Worm (Caenorhabditis elegans) whole organism, mixed stage, embryonic: ENCODE results near the gene F54F2.7.

Source experiments
- bed-3 ChIP-seq: fragments of 200-800 bp; sonication (Bioruptor generic); optimal IDR thresholded peaks from 3 replicates; lab custom pipeline; 2018; ENCODE audit warnings: mild to moderate bottlenecking, missing genetic modification characterization, moderate library complexity, missing compliant biosample characterization
- blmp-1 ChIP-seq: fragments of 150-350 bp; optimal IDR thresholded peaks from 2 replicates; lab custom pipeline; 2014; ENCODE audit warnings: missing biosample characterization, missing genetic modification characterization
- ceh-39 ChIP-seq: fragments of 150-350 bp; optimal IDR thresholded peaks from 2 replicates; lab custom pipeline; 2014; ENCODE audit warnings: missing biosample characterization, missing genetic modification characterization
- ceh-43 ChIP-seq: fragments of 200-800 bp; sonication (Bioruptor generic); optimal IDR thresholded peaks from 2 replicates; lab custom pipeline; 2018; ENCODE audit warnings: mild to moderate bottlenecking, missing genetic modification characterization, moderate library complexity, missing compliant biosample characterization
- ceh-83 ChIP-seq: fragments of 200-800 bp; sonication (Bioruptor generic); optimal IDR thresholded peaks from 2 replicates; lab custom pipeline; 2018; ENCODE audit warnings: mild to moderate bottlenecking, missing genetic modification characterization, missing compliant biosample characterization
- ces-1 ChIP-seq: fragments of 150-350 bp; optimal IDR thresholded peaks from 2 replicates; lab custom pipeline; 2014; ENCODE audit warnings: missing biosample characterization, missing genetic modification reagents, missing genetic modification characterization
- cnd-1 ChIP-seq: fragments of 200-800 bp; sonication (Bioruptor generic); optimal IDR thresholded peaks from 2 replicates; lab custom pipeline; 2018; ENCODE audit warnings: mild to moderate bottlenecking, missing genetic modification characterization, missing compliant biosample characterization
- drap-1 ChIP-seq: fragments of 200-800 bp; sonication (Bioruptor generic); optimal IDR thresholded peaks from 3 replicates; lab custom pipeline; 2018; ENCODE audit warnings: mild to moderate bottlenecking, missing genetic modification characterization, missing compliant biosample characterization
- elt-1 ChIP-seq: sonication (generic microtip); optimal IDR thresholded peaks from 2 replicates; lab custom pipeline; 2017; ENCODE audit warnings: missing genetic modification characterization, mild to moderate bottlenecking, missing compliant biosample characterization, antibody characterized with exemption, moderate library complexity, borderline replicate concordance; ENCODE audit not compliant: insufficient read depth
- elt-3 ChIP-seq: fragments of 150-350 bp; optimal IDR thresholded peaks from 2 replicates; lab custom pipeline; 2014; ENCODE audit warnings: missing biosample characterization, missing genetic modification characterization
- flh-1 ChIP-seq: fragments of 200-800 bp; sonication (Bioruptor generic); optimal IDR thresholded peaks from 2 replicates; lab custom pipeline; 2018; ENCODE audit warnings: mild to moderate bottlenecking, missing genetic modification characterization, moderate library complexity, missing compliant biosample characterization
- ham-2 ChIP-seq: fragments of 200-800 bp; sonication (Bioruptor generic); optimal IDR thresholded peaks from 2 replicates; lab custom pipeline; 2018; ENCODE audit warnings: mild to moderate bottlenecking, missing genetic modification characterization, missing compliant biosample characterization
- hlh-1 ChIP-seq: fragments of 150-350 bp; optimal IDR thresholded peaks from 2 replicates; lab custom pipeline; 2014; ENCODE audit warnings: missing biosample characterization, missing genetic modification reagents, missing genetic modification characterization
- lin-13 ChIP-seq: fragments of 150-350 bp; optimal IDR thresholded peaks from 2 replicates; lab custom pipeline; 2014; ENCODE audit warnings: missing biosample characterization, missing genetic modification characterization
- lin-32 ChIP-seq: fragments of 200-800 bp; sonication (Bioruptor generic); optimal IDR thresholded peaks from 2 replicates; lab custom pipeline; 2018; ENCODE audit warnings: mild to moderate bottlenecking, missing genetic modification characterization, missing compliant biosample characterization
- mab-5 ChIP-seq: fragments of 150-350 bp; optimal IDR thresholded peaks from 2 replicates; lab custom pipeline; 2014; ENCODE audit warnings: missing biosample characterization, missing genetic modification characterization
- mep-1 ChIP-seq: fragments of 150-350 bp; optimal IDR thresholded peaks from 2 replicates; lab custom pipeline; 2017; ENCODE audit warnings: missing biosample characterization, missing genetic modification reagents, missing genetic modification characterization, inconsistent platforms
- mls-2 ChIP-seq: sonication (generic microtip); optimal IDR thresholded peaks from 2 replicates; lab custom pipeline; 2016; ENCODE audit warnings: mild to moderate bottlenecking, missing genetic modification characterization, moderate library complexity, missing compliant biosample characterization
- nhr-12 ChIP-seq: fragments of 150-350 bp; optimal IDR thresholded peaks from 2 replicates; lab custom pipeline; 2014; ENCODE audit warnings: missing biosample characterization, missing genetic modification characterization
- nhr-2 ChIP-seq: fragments of 150-350 bp; optimal IDR thresholded peaks from 2 replicates; lab custom pipeline; 2014; ENCODE audit warnings: missing biosample characterization, missing genetic modification characterization
- nhr-237 ChIP-seq: fragments of 150-350 bp; optimal IDR thresholded peaks from 2 replicates; lab custom pipeline; 2014; ENCODE audit warnings: missing biosample characterization, missing genetic modification characterization
- nhr-28 ChIP-seq: fragments of 150-350 bp; optimal IDR thresholded peaks from 2 replicates; lab custom pipeline; 2014; ENCODE audit warnings: missing biosample characterization, missing genetic modification characterization
- nhr-76 ChIP-seq: sonication (generic microtip); optimal IDR thresholded peaks from 2 replicates; lab custom pipeline; 2017; ENCODE audit warnings: missing biosample characterization, missing genetic modification characterization
- pha-4 ChIP-seq: fragments of 150-350 bp; optimal IDR thresholded peaks from 2 replicates; lab custom pipeline; 2018; ENCODE audit warnings: missing biosample characterization, missing genetic modification reagents, missing genetic modification characterization
- sem-2 ChIP-seq: fragments of 200-800 bp; sonication (Bioruptor generic); optimal IDR thresholded peaks from 2 replicates; lab custom pipeline; 2018; ENCODE audit warnings: mild to moderate bottlenecking, missing genetic modification characterization, missing compliant biosample characterization
- snpc-4 ChIP-seq: fragments of 150-350 bp; optimal IDR thresholded peaks from 2 replicates; lab custom pipeline; 2014; ENCODE audit warnings: missing biosample characterization, missing genetic modification characterization
- sptf-1 ChIP-seq: sonication (generic microtip); optimal IDR thresholded peaks from 2 replicates; lab custom pipeline; 2017; ENCODE audit warnings: mild to moderate bottlenecking, missing genetic modification characterization, moderate library complexity, missing compliant biosample characterization
- tbx-8 ChIP-seq: fragments of 200-800 bp; sonication (Bioruptor generic); optimal IDR thresholded peaks from 2 replicates; lab custom pipeline; 2018; ENCODE audit warnings: mild to moderate bottlenecking, missing genetic modification characterization, moderate library complexity, missing compliant biosample characterization
- unc-120 ChIP-seq: sonication (generic microtip); optimal IDR thresholded peaks from 2 replicates; lab custom pipeline; 2017; ENCODE audit warnings: missing genetic modification characterization, missing compliant biosample characterization; ENCODE audit not compliant: poor library complexity, severe bottlenecking
- unc-39 ChIP-seq: fragments of 150-350 bp; optimal IDR thresholded peaks from 2 replicates; lab custom pipeline; 2014; ENCODE audit warnings: missing biosample characterization, missing genetic modification characterization
- zip-8 ChIP-seq: fragments of 150-350 bp; optimal IDR thresholded peaks from 2 replicates; lab custom pipeline; 2014; ENCODE audit warnings: missing biosample characterization, missing genetic modification characterization
- ztf-11 ChIP-seq: fragments of 150-350 bp; optimal IDR thresholded peaks from 2 replicates; lab custom pipeline; 2014; ENCODE audit warnings: missing biosample characterization, missing genetic modification characterization

The F54F2.7 gene

DNA sequence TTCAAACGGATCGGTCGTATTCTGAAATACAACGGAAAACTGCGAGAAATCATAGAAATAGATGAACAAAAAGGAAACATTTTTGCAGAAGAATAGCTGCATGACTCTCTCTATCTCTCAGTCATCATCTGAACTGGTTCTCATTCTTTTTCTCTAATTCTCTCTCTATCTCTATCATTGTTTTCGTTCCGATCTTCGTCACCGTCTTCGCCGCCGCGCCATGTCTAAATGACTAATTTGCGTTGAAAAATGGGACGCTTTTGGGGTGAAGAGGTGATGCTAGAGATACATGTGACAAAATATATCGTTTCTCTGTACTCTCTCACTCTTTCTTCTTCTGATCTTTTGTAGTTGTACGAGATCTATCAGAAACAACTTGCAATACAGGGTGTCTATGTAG lies 26.7 kb downstream of the F54F2.7 start:
- no peak for TF ChIP-seq pha-4 (tag; lab: Kevin White, UChicago)
- TF ChIP-seq snpc-4 (tag; lab: Kevin White, UChicago), result no peak
- TF ChIP-seq ham-2 (GFP tag; lab: Kevin White, UChicago), result no peak
- TF ChIP-seq ztf-11 (tag; lab: Kevin White, UChicago), result no peak
- no peak for TF ChIP-seq bed-3 (GFP tag; lab: Kevin White, UChicago)

DNA sequence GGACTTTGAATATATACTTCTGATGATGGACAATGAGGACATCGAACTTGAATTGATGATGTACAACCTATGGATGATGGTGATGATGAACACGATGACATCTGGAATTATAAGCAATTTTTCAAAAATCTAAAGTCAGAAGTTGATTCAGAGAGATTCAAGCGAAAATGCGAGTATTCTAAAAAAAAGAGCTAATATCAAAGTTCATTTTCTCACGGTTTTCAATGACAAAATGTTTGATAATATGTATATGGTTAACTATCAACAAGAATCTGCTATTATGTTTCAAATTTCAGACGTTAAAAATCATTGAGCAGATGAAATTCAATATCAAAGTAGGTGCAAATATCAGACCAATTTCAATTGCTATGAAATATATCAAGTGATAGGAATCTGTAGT lies 27.2 kb downstream of the F54F2.7 start, which contains the start of gene K02D10.4:
Gene K02D10.4 (minus strand): TSS at position 101 of the 400 bp plus-strand sequence.
- TF ChIP-seq bed-3 (GFP tag; lab: Kevin White, UChicago), result no peak
- no peak for TF ChIP-seq unc-120 (tag; lab: Kevin White, UChicago)
- no peak for TF ChIP-seq nhr-2 (tag; lab: Kevin White, UChicago)
- no peak for TF ChIP-seq sptf-1 (tag; lab: Kevin White, UChicago)
- TF ChIP-seq ceh-43 (GFP tag; lab: Kevin White, UChicago), result no peak
- no peak for TF ChIP-seq snpc-4 (tag; lab: Kevin White, UChicago)
- no peak for TF ChIP-seq ceh-83 (GFP tag; lab: Kevin White, UChicago)
- no peak for TF ChIP-seq pha-4 (tag; lab: Kevin White, UChicago)
- TF ChIP-seq ztf-11 (tag; lab: Kevin White, UChicago), result no peak
- no peak for TF ChIP-seq ham-2 (GFP tag; lab: Kevin White, UChicago)
- TF ChIP-seq mep-1 (tag; lab: Kevin White, UChicago), result no peak
- TF ChIP-seq nhr-237 (tag; lab: Kevin White, UChicago), result no peak
- TF ChIP-seq elt-3 (tag; lab: Kevin White, UChicago), result no peak
- TF ChIP-seq nhr-28, result no peak
- TF ChIP-seq flh-1 (GFP tag; lab: Kevin White, UChicago), result no peak
- no peak for TF ChIP-seq nhr-12 (tag; lab: Kevin White, UChicago)
- TF ChIP-seq mab-5 (tag; lab: Kevin White, UChicago), result no peak
- no peak for TF ChIP-seq mls-2 (tag; lab: Kevin White, UChicago)
- TF ChIP-seq blmp-1 (tag; lab: Kevin White, UChicago), result no peak

DNA sequence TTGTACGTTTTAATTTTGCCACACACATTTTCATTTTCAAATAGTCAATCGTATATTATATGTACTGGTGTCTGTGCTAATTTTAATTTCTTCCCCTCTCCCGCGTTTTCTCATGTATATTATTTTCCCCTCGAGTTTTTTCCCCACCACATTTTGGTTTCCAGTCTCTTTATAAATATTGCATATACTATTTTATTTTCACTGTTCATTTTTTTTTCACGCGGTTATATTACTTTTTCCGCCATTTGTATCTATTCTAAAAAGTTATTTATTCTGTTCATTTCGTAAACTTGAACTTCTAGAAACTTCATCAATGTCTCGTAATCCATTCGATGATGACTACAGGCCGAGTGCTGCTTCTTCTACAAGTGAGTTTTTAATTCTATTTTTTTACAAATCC lies 31.2 kb downstream of the F54F2.7 start, which contains the start of gene snap-29:
Gene snap-29 (plus strand): TSS at position 301 of the 400 bp plus-strand sequence.
- TF ChIP-seq lin-32 (GFP tag; lab: Kevin White, UChicago) (no peak), cnd-1 (tag; lab: Kevin White, UChicago) (no peak), ceh-39 (tag; lab: Kevin White, UChicago) (no peak), nhr-2 (tag; lab: Kevin White, UChicago) (no peak), nhr-237 (tag; lab: Kevin White, UChicago) (no peak), unc-120 (tag; lab: Kevin White, UChicago) (no peak), drap-1 (no peak), elt-1 (tag; lab: Kevin White, UChicago) (no peak), ztf-11 (tag; lab: Kevin White, UChicago) (no peak), nhr-12 (tag; lab: Kevin White, UChicago) (no peak), mab-5 (tag; lab: Kevin White, UChicago) (no peak), nhr-76 (tag; lab: Kevin White, UChicago) (no peak), ham-2 (GFP tag; lab: Kevin White, UChicago) (no peak), pha-4 (tag; lab: Kevin White, UChicago) (no peak)

DNA sequence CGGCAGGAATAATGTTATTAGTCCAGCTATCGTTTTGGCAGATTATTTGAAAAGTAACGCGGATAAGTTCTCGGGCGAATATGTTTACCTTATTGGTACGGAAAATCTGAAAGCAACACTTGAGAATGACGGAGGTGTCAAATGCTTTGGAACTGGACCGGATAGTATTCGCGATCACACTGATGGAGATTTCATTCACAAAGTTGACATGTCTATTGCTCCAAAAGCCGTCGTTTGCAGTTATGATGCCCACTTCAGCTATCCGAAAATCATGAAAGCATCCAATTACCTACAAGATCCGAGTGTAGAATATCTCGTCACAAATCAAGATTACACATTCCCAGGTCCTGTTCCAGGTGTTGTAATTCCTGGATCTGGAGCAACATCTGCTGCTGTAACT lies 33.8 kb downstream of the F54F2.7 start:
- no peak for TF ChIP-seq unc-120 (tag; lab: Kevin White, UChicago)

DNA sequence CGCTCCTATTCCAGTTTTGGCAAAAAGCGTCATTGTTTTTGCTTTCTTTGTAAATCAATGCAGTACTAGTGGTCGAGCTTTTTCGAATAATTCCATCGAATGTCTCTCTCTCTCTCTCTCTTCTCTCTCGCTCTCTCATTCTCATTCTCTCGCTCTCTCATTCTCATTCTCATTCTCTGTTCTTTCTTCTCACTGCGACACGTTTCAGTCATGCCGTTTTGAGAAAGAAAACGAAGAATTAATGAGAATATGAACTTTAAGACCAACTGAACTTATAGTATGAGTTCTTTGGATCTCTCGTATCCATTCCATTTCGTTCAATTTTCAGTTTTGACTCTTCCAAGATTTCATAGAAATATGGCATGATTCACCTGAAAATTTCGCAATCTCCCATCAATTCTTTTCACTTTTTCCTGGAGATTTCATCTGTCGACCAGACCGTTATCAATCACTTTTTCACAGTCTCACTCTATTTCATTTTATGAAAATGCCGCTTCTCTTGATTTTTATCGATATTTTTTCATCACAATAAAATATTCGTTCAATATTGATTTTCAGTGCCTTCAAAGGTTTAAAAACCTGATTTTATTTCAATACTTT lies 34.6 kb downstream of the F54F2.7 start:
- TF ChIP-seq ces-1 (GFP tag; lab: Kevin White, UChicago) (no peak), blmp-1 (tag; lab: Kevin White, UChicago) (peak; percentile 21), mls-2 (tag; lab: Kevin White, UChicago) (no peak)

DNA sequence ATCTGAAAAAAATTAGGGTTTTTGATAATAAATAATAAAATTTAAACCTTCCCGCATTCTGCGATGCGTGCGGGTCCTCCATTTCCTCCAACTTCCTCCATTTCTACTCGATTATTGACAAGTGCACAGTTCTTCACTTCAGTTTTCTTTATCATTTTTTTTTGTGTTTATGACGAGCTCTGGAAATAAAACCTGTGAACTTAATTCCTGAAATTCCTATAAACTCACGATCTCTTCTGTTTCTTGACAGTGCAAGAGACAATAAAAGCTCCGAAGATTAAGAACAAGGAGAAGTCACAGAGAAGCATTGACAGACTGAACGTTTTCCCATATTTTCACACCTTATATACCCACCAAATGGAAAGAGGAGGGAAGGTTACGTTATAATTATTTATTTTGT lies 35.3 kb downstream of the F54F2.7 start, which contains the start of gene K02D10.3:
Gene K02D10.3 (minus strand): TSS at position 101 of the 400 bp plus-strand sequence.
- TF ChIP-seq ces-1 (GFP tag; lab: Kevin White, UChicago) (no peak), lin-32 (GFP tag; lab: Kevin White, UChicago) (no peak), lin-13 (tag; lab: Kevin White, UChicago) (no peak), ceh-83 (GFP tag; lab: Kevin White, UChicago) (no peak), sem-2 (GFP tag; lab: Kevin White, UChicago) (no peak), sptf-1 (tag; lab: Kevin White, UChicago) (no peak), bed-3 (GFP tag; lab: Kevin White, UChicago) (no peak), nhr-12 (tag; lab: Kevin White, UChicago) (no peak), unc-120 (tag; lab: Kevin White, UChicago) (no peak), hlh-1 (tag; lab: Kevin White, UChicago) (no peak), blmp-1 (tag; lab: Kevin White, UChicago) (no peak), ceh-39 (tag; lab: Kevin White, UChicago) (no peak), zip-8 (tag; lab: Kevin White, UChicago) (no peak), tbx-8 (GFP tag; lab: Kevin White, UChicago) (no peak), pha-4 (tag; lab: Kevin White, UChicago) (no peak), unc-39 (tag; lab: Kevin White, UChicago) (no peak)
- TF ChIP-seq, all 35 proteins: peak for 0
